Fruit fly (Drosophila melanogaster) whole organism, embryonic: ENCODE results near the gene CG3655.
A peak's percentile ranks its signal among the peaks of the same experiment; 100 is the strongest.

Experiments
- BEAF-32 ChIP-seq: fragments of 200-800 bp; sonication (Bioruptor generic); optimal IDR thresholded peaks from 3 replicates; lab custom pipeline; 2017; ENCODE audit warnings: missing biosample characterization, missing genetic modification characterization, mild to moderate bottlenecking, moderate library complexity, missing genetic modification reagents
- CG10543 ChIP-seq: fragments of 200-800 bp; sonication (Bioruptor generic); optimal IDR thresholded peaks from 3 replicates; lab custom pipeline; 2017; ENCODE audit warnings: missing biosample characterization, mild to moderate bottlenecking, missing genetic modification characterization, moderate library complexity
- CG11504 ChIP-seq: fragments of 200-800 bp; sonication (Bioruptor generic); optimal IDR thresholded peaks from 3 replicates; lab custom pipeline; 2019; ENCODE audit warnings: missing biosample characterization, mild to moderate bottlenecking, missing genetic modification characterization, moderate library complexity
- CG13296 ChIP-seq: fragments of 200-800 bp; sonication (Bioruptor generic); optimal IDR thresholded peaks from 3 replicates; lab custom pipeline; 2018; ENCODE audit warnings: missing biosample characterization, mild to moderate bottlenecking, missing genetic modification characterization
- CG14965 ChIP-seq: fragments of 200-800 bp; sonication (Bioruptor generic); optimal IDR thresholded peaks from 2 replicates; lab custom pipeline; 2016; ENCODE audit warnings: missing biosample characterization, missing genetic modification characterization, borderline replicate concordance
- CG16779 ChIP-seq: fragments of 200-800 bp; sonication (Bioruptor generic); IDR thresholded peaks from 2 replicates; pipeline ENCODE4 v1.3.6; 2022; ENCODE audit warnings: missing biosample characterization, missing genetic modification characterization
- CG18619 ChIP-seq: fragments of 200-800 bp; sonication (Bioruptor generic); optimal IDR thresholded peaks from 3 replicates; lab custom pipeline; 2017; ENCODE audit warnings: missing biosample characterization, mild to moderate bottlenecking, missing genetic modification characterization
- CG33557 ChIP-seq: fragments of 200-800 bp; sonication (Bioruptor generic); optimal IDR thresholded peaks from 2 replicates; lab custom pipeline; 2019; ENCODE audit warnings: missing biosample characterization, mild to moderate bottlenecking, missing genetic modification characterization, moderate library complexity
- CG7556 ChIP-seq: fragments of 200-800 bp; sonication (Bioruptor generic); optimal IDR thresholded peaks from 2 replicates; lab custom pipeline; 2017; ENCODE audit warnings: missing biosample characterization, mild to moderate bottlenecking, missing genetic modification characterization
- CG7786 ChIP-seq: fragments of 200-800 bp; sonication (Bioruptor generic); optimal IDR thresholded peaks from 2 replicates; lab custom pipeline; 2016; ENCODE audit warnings: missing biosample characterization, missing genetic modification characterization
- CG7839 ChIP-seq: fragments of 200-800 bp; sonication (Bioruptor generic); optimal IDR thresholded peaks from 3 replicates; lab custom pipeline; 2018; ENCODE audit warnings: missing biosample characterization, mild to moderate bottlenecking, missing genetic modification characterization, moderate library complexity
- CG8359 ChIP-seq: fragments of 200-800 bp; sonication (Bioruptor generic); optimal IDR thresholded peaks from 2 replicates; lab custom pipeline; 2017; ENCODE audit warnings: missing biosample characterization, mild to moderate bottlenecking, missing genetic modification characterization, borderline replicate concordance
- CG8944 ChIP-seq: fragments of 200-800 bp; sonication (Bioruptor generic); optimal IDR thresholded peaks from 3 replicates; lab custom pipeline; 2016; ENCODE audit warnings: missing biosample characterization, missing genetic modification characterization
- CkIIα-i1 ChIP-seq: fragments of 200-800 bp; sonication (Bioruptor generic); IDR thresholded peaks from 2 replicates; pipeline ENCODE4 v1.3.6; 2022; ENCODE audit warnings: missing biosample characterization, missing genetic modification characterization
- CoRest ChIP-seq: fragments of 200-800 bp; sonication (Bioruptor generic); optimal IDR thresholded peaks from 3 replicates; lab custom pipeline; 2018; ENCODE audit warnings: missing biosample characterization, mild to moderate bottlenecking, missing genetic modification characterization, moderate library complexity
- Dip2 ChIP-seq: fragments of 200-800 bp; sonication (Bioruptor generic); IDR thresholded peaks from 2 replicates; pipeline ENCODE4 v1.3.6; 2022; ENCODE audit warnings: missing biosample characterization, missing genetic modification characterization
- Dref ChIP-seq: fragments of 200-800 bp; sonication (Bioruptor generic); IDR thresholded peaks from 2 replicates; pipeline ENCODE4 v1.3.6; 2022; ENCODE audit warnings: missing biosample characterization, missing genetic modification characterization
- Drgx ChIP-seq: fragments of 200-800 bp; sonication (Bioruptor generic); IDR thresholded peaks from 2 replicates; pipeline ENCODE4 v1.3.6; 2022; ENCODE audit warnings: missing biosample characterization, missing genetic modification characterization
- ERR ChIP-seq: fragments of 200-800 bp; sonication (Bioruptor generic); optimal IDR thresholded peaks from 2 replicates; lab custom pipeline; 2016; ENCODE audit warnings: missing biosample characterization, missing genetic modification characterization
- Gug ChIP-seq: fragments of 200-800 bp; sonication (Bioruptor generic); IDR thresholded peaks from 4 replicates; pipeline ENCODE4 v1.3.6; 2022; ENCODE audit warnings: missing biosample characterization, missing genetic modification characterization
- Hr51 ChIP-seq, 2 experiments: fragments of 200-800 bp; sonication (Bioruptor generic); optimal IDR thresholded peaks; 2 replicates in 1 of 2; 3 replicates in 1 of 2; lab custom pipeline; 2016 to 2018; ENCODE audit warnings: missing biosample characterization in 2 of 2, missing genetic modification characterization in 2 of 2, mild to moderate bottlenecking in 1 of 2, moderate library complexity in 1 of 2
- MTF-1 ChIP-seq: fragments of 200-800 bp; sonication (Bioruptor generic); optimal IDR thresholded peaks from 2 replicates; lab custom pipeline; 2018; ENCODE audit warnings: missing biosample characterization, mild to moderate bottlenecking, missing genetic modification characterization, borderline replicate concordance
- Med ChIP-seq: fragments of 200-800 bp; sonication (Bioruptor generic); peaks from one replicate; lab custom pipeline; 2016; ENCODE audit warnings: missing biosample characterization, missing genetic modification characterization, mild to moderate bottlenecking, inconsistent platforms, moderate library complexity
- NfI ChIP-seq: fragments of 200-800 bp; sonication (Bioruptor generic); optimal IDR thresholded peaks from 3 replicates; lab custom pipeline; 2018; ENCODE audit warnings: missing biosample characterization, mild to moderate bottlenecking, missing genetic modification characterization, moderate library complexity
- Rx ChIP-seq: fragments of 200-800 bp; sonication (Bioruptor generic); IDR thresholded peaks from 2 replicates; pipeline ENCODE4 v1.3.6; 2022; ENCODE audit warnings: missing biosample characterization, missing genetic modification characterization
- Sox102F ChIP-seq: fragments of 200-800 bp; sonication (Bioruptor generic); optimal IDR thresholded peaks from 2 replicates; lab custom pipeline; 2018; ENCODE audit warnings: missing biosample characterization, mild to moderate bottlenecking, missing genetic modification characterization, moderate library complexity
- bsh ChIP-seq, 2 experiments: fragments of 200-800 bp; sonication (Bioruptor generic); optimal IDR thresholded peaks; 2 replicates each; lab custom pipeline; 2017 to 2018; ENCODE audit warnings: mild to moderate bottlenecking in 2 of 2, missing biosample characterization in 2 of 2, missing genetic modification characterization in 2 of 2, moderate library complexity in 1 of 2
- dati ChIP-seq: fragments of 200-800 bp; sonication (Bioruptor generic); IDR thresholded peaks from 2 replicates; pipeline ENCODE4 v1.3.6; 2022; ENCODE audit warnings: missing biosample characterization, missing genetic modification characterization
- dmrt99B ChIP-seq: fragments of 200-800 bp; sonication (Bioruptor generic); optimal IDR thresholded peaks from 2 replicates; lab custom pipeline; 2018; ENCODE audit warnings: missing biosample characterization, mild to moderate bottlenecking, missing genetic modification characterization, moderate library complexity
- dysf ChIP-seq: fragments of 200-800 bp; sonication (Bioruptor generic); IDR thresholded peaks from 3 replicates; pipeline ENCODE4 v1.3.6; 2022; ENCODE audit warnings: missing biosample characterization, missing genetic modification characterization
- fd64A ChIP-seq: fragments of 200-800 bp; sonication (Bioruptor generic); optimal IDR thresholded peaks from 3 replicates; lab custom pipeline; 2018; ENCODE audit warnings: missing biosample characterization, mild to moderate bottlenecking, missing genetic modification characterization
- gce ChIP-seq: fragments of 200-800 bp; sonication (Bioruptor generic); IDR thresholded peaks from 3 replicates; pipeline ENCODE4 v1.3.6; 2022; ENCODE audit warnings: missing biosample characterization, missing genetic modification characterization
- gem ChIP-seq: fragments of 200-800 bp; sonication (Bioruptor generic); optimal IDR thresholded peaks from 2 replicates; lab custom pipeline; 2019; ENCODE audit warnings: missing biosample characterization, mild to moderate bottlenecking, missing genetic modification characterization, moderate library complexity
- kah ChIP-seq: fragments of 200-800 bp; sonication (Bioruptor generic); optimal IDR thresholded peaks from 2 replicates; lab custom pipeline; 2018; ENCODE audit warnings: missing biosample characterization, mild to moderate bottlenecking, missing genetic modification characterization
- kay ChIP-seq: fragments of 200-800 bp; sonication (Bioruptor generic); optimal IDR thresholded peaks from 2 replicates; lab custom pipeline; 2016; ENCODE audit warnings: missing biosample characterization, missing genetic modification characterization
- lmd ChIP-seq: fragments of 200-800 bp; sonication (Bioruptor generic); IDR thresholded peaks from 2 replicates; pipeline ENCODE4 v1.3.6; 2022; ENCODE audit warnings: missing biosample characterization, missing genetic modification characterization
- maf-S ChIP-seq: fragments of 200-800 bp; sonication (Bioruptor generic); optimal IDR thresholded peaks from 2 replicates; lab custom pipeline; 2016; ENCODE audit warnings: missing biosample characterization, missing genetic modification characterization
- nom ChIP-seq: fragments of 200-800 bp; sonication (Bioruptor generic); optimal IDR thresholded peaks from 2 replicates; lab custom pipeline; 2017; ENCODE audit warnings: missing biosample characterization, missing genetic modification characterization, mild to moderate bottlenecking, moderate library complexity, missing genetic modification reagents
- pan ChIP-seq, 4 experiments: fragments of >200 bp in 3 of 4; fragments of 200-800 bp in 1 of 4; sonication (Bioruptor generic) in 1 of 4; optimal IDR thresholded peaks in 3 of 4; IDR thresholded peaks in 1 of 4; 2 replicates each; pipeline versions ENCODE4 v1.3.6 to Lab custom; 2017 to 2022; ENCODE audit warnings: missing biosample characterization in 2 of 4, missing genetic modification characterization in 2 of 4, mixed read lengths in 1 of 4
- row ChIP-seq: fragments of 200-800 bp; sonication (Bioruptor generic); IDR thresholded peaks from 3 replicates; pipeline ENCODE4 v1.3.6; 2022; ENCODE audit warnings: missing biosample characterization, missing genetic modification characterization
- run ChIP-seq: fragments of 200-800 bp; sonication (Bioruptor generic); optimal IDR thresholded peaks from 3 replicates; lab custom pipeline; 2018; ENCODE audit warnings: missing biosample characterization, mild to moderate bottlenecking, missing genetic modification characterization
- sens ChIP-seq: fragments of 200-800 bp; sonication (Bioruptor generic); peaks from one replicate; lab custom pipeline; 2016; ENCODE audit warnings: missing biosample characterization, missing genetic modification characterization
- sna ChIP-seq: fragments of 200-800 bp; sonication (Bioruptor generic); IDR thresholded peaks from 2 replicates; pipeline ENCODE4 v1.3.6; 2022; ENCODE audit warnings: missing biosample characterization, missing genetic modification characterization; ENCODE audit not compliant: partially characterized antibody
- so ChIP-seq: fragments of 200-800 bp; sonication (Bioruptor generic); IDR thresholded peaks from 3 replicates; pipeline ENCODE4 v1.3.6; 2022; ENCODE audit warnings: missing biosample characterization, missing genetic modification characterization
- sqz ChIP-seq: fragments of 200-800 bp; sonication (Bioruptor generic); optimal IDR thresholded peaks from 3 replicates; lab custom pipeline; 2018; ENCODE audit warnings: missing biosample characterization, mild to moderate bottlenecking, missing genetic modification characterization
- sr ChIP-seq: fragments of 200-800 bp; sonication (Bioruptor generic); IDR thresholded peaks from 3 replicates; pipeline ENCODE4 v1.3.6; 2022; ENCODE audit warnings: missing biosample characterization, missing genetic modification characterization
- stwl ChIP-seq: fragments of 200-800 bp; sonication (Bioruptor generic); optimal IDR thresholded peaks from 3 replicates; lab custom pipeline; 2018; ENCODE audit warnings: missing biosample characterization, mild to moderate bottlenecking, missing genetic modification characterization, moderate library complexity
- tna ChIP-seq: fragments of 200-800 bp; sonication (Bioruptor generic); IDR thresholded peaks from 2 replicates; pipeline ENCODE4 v1.3.6; 2022; ENCODE audit warnings: missing biosample characterization, missing genetic modification characterization; ENCODE audit not compliant: partially characterized antibody

Gene CG3655

dm6 chrX:1090408-1090807, 44.3 kb downstream of the CG3655 start:
- TF ChIP-seq ERR (no peak), CG14965 (no peak), CkIIα-i1 (GFP tag; lab: Robert Waterston, UW) (no peak), Sox102F (GFP tag; lab: Kevin White, UChicago) (peak; percentile 8), Hr51 (GFP tag; optimal IDR thresholded peaks at IDR 0.05; lab: Kevin White, UChicago) (peak in 1 of 2 experiments; percentile 4), MTF-1 (GFP tag; lab: Kevin White, UChicago) (no peak), maf-S (GFP tag; lab: Kevin White, UChicago) (no peak), fd64A (GFP tag; lab: Kevin White, UChicago) (no peak), CG11504 (tag; lab: Kevin White, UChicago) (peak; percentile 16), lmd (GFP tag; lab: Robert Waterston, UW) (peak; percentile 29; the same call in 1 of the 2 replicates), sqz (GFP tag; lab: Kevin White, UChicago) (peak; percentile 16), CG7839 (tag; lab: Kevin White, UChicago) (peak; percentile 8), dysf (GFP tag; lab: Robert Waterston, UW) (0 out of 3 replicates have a peak, but pooled peaks have one; percentile 39), pan (optimal IDR thresholded peaks at IDR 0.05; lab: Kevin White, UChicago) (no peak), pan (GFP tag; optimal IDR thresholded peaks at IDR 0.05 in 1 of 2, IDR thresholded peaks at IDR 0.05 in 1 of 2) (peak in 1 of 2 experiments; percentile 9), row (GFP tag; lab: Robert Waterston, UW) (peak; percentile 60), Dip2 (GFP tag; lab: Robert Waterston, UW) (no peak), gem (peak; percentile 14), dmrt99B (tag; lab: Kevin White, UChicago) (peak; percentile 24), Drgx (GFP tag; lab: Robert Waterston, UW) (peak; percentile 52; the same call in 1 of the 2 replicates), Med (GFP tag; lab: Kevin White, UChicago) (peak; percentile 41), sens (GFP tag; lab: Kevin White, UChicago) (peak; percentile 35)

dm6 chrX:1083123-1083522, 51.6 kb downstream of the CG3655 start:
- TF ChIP-seq kah, result no peak
- TF ChIP-seq Gug, result peak; percentile 25; the same call in 1 of the 4 replicates
- 0 out of 2 replicates have a peak, but pooled peaks have one; percentile 39 for TF ChIP-seq Rx (GFP tag; lab: Robert Waterston, UW)
- TF ChIP-seq CG33557 (GFP tag; lab: Kevin White, UChicago), result no peak
- no peak for TF ChIP-seq kay (GFP tag; lab: Kevin White, UChicago)
- TF ChIP-seq CG7786 (GFP tag; lab: Kevin White, UChicago), result peak; percentile 3
- TF ChIP-seq nom (GFP tag; lab: Kevin White, UChicago), result no peak
- no peak for TF ChIP-seq CG13296 (GFP tag; lab: Kevin White, UChicago)
- TF ChIP-seq CG8944, result no peak
- TF ChIP-seq CG16779 (GFP tag; lab: Robert Waterston, UW), result peak; percentile 37; the same call in 1 of the 2 replicates
- no peak for TF ChIP-seq CG8359 (GFP tag; lab: Kevin White, UChicago)
- TF ChIP-seq dati (GFP tag; lab: Robert Waterston, UW), result no peak
- no peak for TF ChIP-seq CoRest (tag; lab: Kevin White, UChicago)
- TF ChIP-seq run (tag; lab: Kevin White, UChicago), result no peak
- 0 out of 3 replicates have a peak, but pooled peaks have one; percentile 40 for TF ChIP-seq so (GFP tag; lab: Robert Waterston, UW)
- no peak for TF ChIP-seq sqz (GFP tag; lab: Kevin White, UChicago)
- no peak for TF ChIP-seq sr
- TF ChIP-seq Dref (GFP tag; lab: Robert Waterston, UW), result no peak
- no peak for TF ChIP-seq CG10543 (GFP tag; lab: Kevin White, UChicago)
- TF ChIP-seq sna (GFP tag; lab: Robert Waterston, UW), result no peak
- TF ChIP-seq dmrt99B (tag; lab: Kevin White, UChicago), result peak; percentile 42
- no peak for TF ChIP-seq CG18619 (GFP tag; lab: Kevin White, UChicago)
- peak; percentile 8 for TF ChIP-seq CG7556 (GFP tag; lab: Kevin White, UChicago)
- TF ChIP-seq tna (GFP tag; lab: Robert Waterston, UW), result no peak
- TF ChIP-seq stwl, result no peak
- TF ChIP-seq NfI (GFP tag; lab: Kevin White, UChicago), result peak; percentile 3
- no peak for TF ChIP-seq BEAF-32 (GFP tag; lab: Kevin White, UChicago)
- TF ChIP-seq gce, result no peak
- peak; percentile 44 to 59 for TF ChIP-seq bsh (GFP tag; optimal IDR thresholded peaks at IDR 0.05; lab: Kevin White, UChicago)
